Worm (Caenorhabditis elegans) whole organism, L1 larva: ENCODE measurements around the gene ani-2.

Experiments
- ama-1 ChIP-seq: fragments of 150-350 bp; optimal IDR thresholded peaks from 2 replicates; lab custom pipeline; 2014
- nhr-237 ChIP-seq: fragments of 150-350 bp; optimal IDR thresholded peaks from 2 replicates; lab custom pipeline; 2014; ENCODE audit warnings: missing biosample characterization, missing genetic modification characterization
- unc-62 ChIP-seq: fragments of 150-350 bp; optimal IDR thresholded peaks from 2 replicates; lab custom pipeline; 2014; ENCODE audit warnings: missing biosample characterization, missing genetic modification reagents, missing genetic modification characterization
- ztf-11 ChIP-seq, 2 experiments: sonication (generic microtip); optimal IDR thresholded peaks; 2 replicates each; lab custom pipeline; 2016 to 2017; ENCODE audit warnings: missing genetic modification characterization in 2 of 2, missing biosample characterization in 1 of 2, missing compliant biosample characterization in 1 of 2

ce11 chrII:6342455-6342854 lies 22.7 kb downstream of the ani-2 start:
- TF ChIP-seq ztf-11 (tag; optimal IDR thresholded peaks at IDR 0.05; lab: Kevin White, UChicago) (no peak), unc-62 (GFP tag; lab: Kevin White, UChicago) (no peak), nhr-237 (no peak), ama-1 (lab: Kevin White, UChicago) (no peak)
